Worm (Caenorhabditis elegans) whole organism, L3 larva: ENCODE data around the gene natb-1.

ENCODE experiments used
- nhr-28 ChIP-seq: fragments of 150-350 bp; optimal IDR thresholded peaks from 2 replicates; lab custom pipeline; 2014; ENCODE audit warnings: missing biosample characterization, missing genetic modification characterization
- nhr-43 ChIP-seq: sonication (generic microtip); optimal IDR thresholded peaks from 2 replicates; lab custom pipeline; 2016; ENCODE audit warnings: mild to moderate bottlenecking, missing genetic modification characterization, missing compliant biosample characterization; ENCODE audit not compliant: poor library complexity, severe bottlenecking

DNA sequence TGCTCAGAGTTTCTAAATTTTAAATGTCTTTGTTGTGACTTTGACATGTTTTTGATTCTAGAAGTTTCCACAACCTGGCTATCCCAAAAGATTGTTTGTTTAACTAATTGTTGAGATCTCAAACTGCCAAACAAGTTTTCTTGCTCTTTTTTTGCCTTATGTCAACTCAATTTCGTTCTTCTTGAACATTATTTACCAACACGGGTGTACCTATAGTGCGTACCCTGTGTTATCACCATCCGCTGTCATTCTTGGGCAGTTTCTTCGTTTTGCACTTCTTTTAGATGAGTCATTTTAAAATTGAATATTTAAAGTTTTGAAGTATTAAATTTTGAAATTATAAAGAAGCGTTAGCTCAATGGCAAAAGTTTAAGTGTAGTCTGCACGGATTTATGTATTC is 33.7 kb upstream of the natb-1 start, which contains the start of gene sptl-2:
- TF ChIP-seq nhr-43 (tag; lab: Kevin White, UChicago) (no peak), nhr-28 (no peak)
